Worm (Caenorhabditis elegans): ENCODE measurements around the gene C33D9.3.

C33D9.3 gene

DNA sequence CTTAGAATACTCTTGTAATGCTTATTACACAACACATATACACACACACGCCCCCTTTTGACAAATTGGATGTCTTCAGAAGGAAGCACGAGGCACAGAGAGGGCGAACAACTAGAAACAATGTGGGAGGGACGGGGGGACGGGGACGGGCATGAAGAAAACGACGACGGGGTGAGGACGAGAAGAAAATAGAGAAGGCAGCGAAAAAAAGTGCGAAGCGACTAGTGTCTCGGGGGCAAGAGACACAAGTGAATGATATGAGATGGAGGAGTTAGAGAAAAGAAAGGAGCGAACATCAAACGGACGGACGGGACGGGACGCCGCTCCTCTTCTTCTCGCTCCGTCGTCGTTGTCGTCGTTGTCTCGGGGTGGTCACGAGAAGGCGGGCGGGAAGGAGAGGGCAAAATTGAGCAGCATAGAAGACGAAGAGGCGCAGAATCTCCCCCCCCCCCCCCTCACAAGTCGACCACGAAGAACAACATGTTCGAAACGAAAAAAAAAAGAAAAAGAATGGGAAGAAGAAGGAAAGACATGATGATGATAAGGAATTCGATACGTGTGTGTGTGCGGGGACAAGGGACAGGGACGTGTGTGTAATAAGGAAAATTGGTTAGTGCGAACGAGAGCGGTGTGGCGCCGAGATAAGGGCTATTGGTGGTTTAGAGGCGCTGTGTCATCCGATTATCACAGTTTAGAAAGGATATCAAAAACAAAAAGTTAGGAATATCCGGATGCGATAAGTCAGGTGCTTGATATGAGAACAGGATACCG lies 2.4 kb upstream of the C33D9.3 start (continued):
- TF ChIP-seq daf-12 (tag; optimal IDR thresholded peaks at IDR 0.05) (peak; percentile 7), nhr-23 (tag; optimal IDR thresholded peaks at IDR 0.05) (peak; percentile 83), nhr-25 (tag; optimal IDR thresholded peaks at IDR 0.05) (peak; percentile 88), jun-1 (tag; optimal IDR thresholded peaks at IDR 0.05) (peak; percentile 77), elt-1 (tag; optimal IDR thresholded peaks at IDR 0.05) (peak; percentile 65), eor-1 (tag; optimal IDR thresholded peaks at IDR 0.05) (no peak), pqm-1 (tag; optimal IDR thresholded peaks at IDR 0.05) (peak; percentile 56), tbx-2 (tag; optimal IDR thresholded peaks at IDR 0.05) (peak; percentile 71), ceh-28 (tag; optimal IDR thresholded peaks at IDR 0.05) (peak; percentile 57), R02D3.7 (tag; optimal IDR thresholded peaks at IDR 0.05) (peak; percentile 46), snpc-4 (tag; optimal IDR thresholded peaks at IDR 0.05) (peak; percentile 83), ceh-9 (tag; optimal IDR thresholded peaks at IDR 0.05) (no peak), nhr-76 (tag; optimal IDR thresholded peaks at IDR 0.05) (no peak), skn-1 (tag; optimal IDR thresholded peaks at IDR 0.05) (peak; percentile 12), unc-62 (GFP tag; optimal IDR thresholded peaks at IDR 0.05) (peak; percentile 80), nhr-237 (tag; optimal IDR thresholded peaks at IDR 0.05) (no peak), mdl-1 (tag; optimal IDR thresholded peaks at IDR 0.05) (peak; percentile 75)

DNA sequence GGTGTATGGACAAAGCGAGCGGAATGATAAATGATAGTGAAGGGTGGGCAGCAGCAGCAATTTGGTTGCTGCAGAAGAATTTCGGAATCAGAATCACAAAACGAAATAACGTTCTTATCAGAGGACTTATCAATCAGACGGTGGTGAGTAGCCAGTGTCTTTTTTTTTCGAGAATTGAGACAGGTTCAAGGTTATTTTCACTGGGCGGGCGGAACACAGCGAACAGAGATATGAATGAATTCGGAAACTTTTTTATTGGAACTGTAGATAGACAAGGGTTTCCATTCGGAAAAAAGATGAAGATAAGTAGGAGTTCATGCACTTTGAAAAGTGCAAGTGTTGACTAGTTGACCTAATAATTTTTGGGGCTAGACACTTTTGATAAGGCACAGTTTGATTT lies 515 bp upstream of the C33D9.3 start:
- no peak for TF ChIP-seq snpc-4 (tag; optimal IDR thresholded peaks at IDR 0.05)
- TF ChIP-seq aly-2 (tag; optimal IDR thresholded peaks at IDR 0.05): no peak
- no peak for TF ChIP-seq ztf-11 (tag; optimal IDR thresholded peaks at IDR 0.05)
- TF ChIP-seq hmg-11 (tag; optimal IDR thresholded peaks at IDR 0.05): peak; percentile 8
- peak; percentile 40 for TF ChIP-seq egl-27 (tag; optimal IDR thresholded peaks at IDR 0.05)
- TF ChIP-seq elt-3 (tag; optimal IDR thresholded peaks at IDR 0.05): peak; percentile 37 to 99 (median 61)
- peak; percentile 63 for TF ChIP-seq nhr-43 (tag; optimal IDR thresholded peaks at IDR 0.05; ENCODE audit: poor library complexity, severe bottlenecking)
- peak; percentile 11 for TF ChIP-seq lsy-12 (tag; optimal IDR thresholded peaks at IDR 0.05)
- peak; percentile 24 for TF ChIP-seq pqm-1 (tag; optimal IDR thresholded peaks at IDR 0.05)
- peak; percentile 37 for TF ChIP-seq elt-1 (tag; optimal IDR thresholded peaks at IDR 0.05)
- TF ChIP-seq fos-1 (tag; optimal IDR thresholded peaks at IDR 0.05): no peak
- TF ChIP-seq daf-12 (tag; optimal IDR thresholded peaks at IDR 0.05): peak; percentile 52
- peak; percentile 77 for TF ChIP-seq nhr-25 (tag; optimal IDR thresholded peaks at IDR 0.05)
- TF ChIP-seq ceh-82 (tag; optimal IDR thresholded peaks at IDR 0.05): no peak
- TF ChIP-seq ama-1 (optimal IDR thresholded peaks at IDR 0.05): peak; percentile 69
- peak; percentile 8 for TF ChIP-seq unc-62 (GFP tag; optimal IDR thresholded peaks at IDR 0.05)
- TF ChIP-seq nhr-11 (tag; optimal IDR thresholded peaks at IDR 0.05): no peak
- TF ChIP-seq nhr-12 (tag; optimal IDR thresholded peaks at IDR 0.05): no peak
- TF ChIP-seq jun-1 (tag; optimal IDR thresholded peaks at IDR 0.05): peak; percentile 24
- no peak for TF ChIP-seq R02D3.7 (tag; optimal IDR thresholded peaks at IDR 0.05)
- TF ChIP-seq nhr-23 (tag; optimal IDR thresholded peaks at IDR 0.05): peak; percentile 93
- peak; percentile 70 for TF ChIP-seq elt-2 (tag; optimal IDR thresholded peaks at IDR 0.05)
- TF ChIP-seq ceh-28 (tag; optimal IDR thresholded peaks at IDR 0.05): peak; percentile 3
- no peak for TF ChIP-seq unc-39 (tag; optimal IDR thresholded peaks at IDR 0.05)
- TF ChIP-seq tbx-2 (tag; optimal IDR thresholded peaks at IDR 0.05): no peak
- no peak for TF ChIP-seq ztf-4 (tag; optimal IDR thresholded peaks at IDR 0.05)
- no peak for TF ChIP-seq egl-5 (tag; optimal IDR thresholded peaks at IDR 0.05)
- no peak for TF ChIP-seq ceh-16 (tag; optimal IDR thresholded peaks at IDR 0.05)
- TF ChIP-seq nfya-1 (tag; optimal IDR thresholded peaks at IDR 0.05; ENCODE audit: insufficient read depth): peak; percentile 5

DNA sequence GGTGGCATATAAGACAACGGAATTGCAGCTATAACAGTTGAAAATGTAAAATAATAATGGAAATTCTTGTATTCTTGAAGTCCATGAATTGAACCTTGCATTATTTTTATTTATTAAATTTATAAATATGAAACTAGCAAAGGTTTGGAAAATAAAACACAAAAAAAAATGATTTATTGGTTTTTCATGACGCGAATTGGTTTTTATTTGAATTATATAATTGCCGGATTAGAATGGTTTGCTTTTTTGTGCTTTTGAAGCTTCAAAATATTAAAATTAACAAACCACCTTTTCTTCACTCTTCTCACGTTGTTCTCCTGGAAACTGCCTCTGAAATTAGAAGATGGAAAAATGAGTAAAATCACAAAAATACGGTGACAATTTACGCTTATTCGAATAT lies 2.6 kb downstream of the C33D9.3 start, which contains the start of gene sru-35:
Gene sru-35, minus strand, starts transcription at position 101 of the 400 bp plus-strand sequence.
- TF ChIP-seq ztf-11 (tag; optimal IDR thresholded peaks at IDR 0.05) (no peak), lin-15B (tag; optimal IDR thresholded peaks at IDR 0.05) (no peak), snpc-4 (tag; optimal IDR thresholded peaks at IDR 0.05) (no peak), nhr-23 (tag; optimal IDR thresholded peaks at IDR 0.05) (no peak), ama-1 (optimal IDR thresholded peaks at IDR 0.05) (no peak), pha-4 (tag; optimal IDR thresholded peaks at IDR 0.05) (no peak), ztf-4 (tag; optimal IDR thresholded peaks at IDR 0.05) (no peak), fkh-2 (tag; optimal IDR thresholded peaks at IDR 0.05) (no peak), jun-1 (tag; optimal IDR thresholded peaks at IDR 0.05) (no peak), eor-1 (tag; optimal IDR thresholded peaks at IDR 0.05) (no peak), skn-1 (tag; optimal IDR thresholded peaks at IDR 0.05) (no peak), R02D3.7 (tag; optimal IDR thresholded peaks at IDR 0.05) (no peak), aly-2 (tag; optimal IDR thresholded peaks at IDR 0.05) (no peak), nhr-25 (tag; optimal IDR thresholded peaks at IDR 0.05) (no peak), ceh-16 (tag; optimal IDR thresholded peaks at IDR 0.05) (no peak)

All from whole organism, L3 larva.